Fruit fly (Drosophila melanogaster) whole organism, adult: ENCODE measurements around the gene PIG-K.

Experiments used
- CG33017 ChIP-seq: fragments of 200-800 bp; sonication (Bioruptor generic); optimal IDR thresholded peaks from 2 replicates; lab custom pipeline; 2018; ENCODE audit warnings: missing biosample characterization, mild to moderate bottlenecking, missing genetic modification characterization, moderate library complexity
- CG5204 ChIP-seq: fragments of 200-800 bp; sonication (Bioruptor generic); optimal IDR thresholded peaks from 2 replicates; lab custom pipeline; 2016; ENCODE audit warnings: missing biosample characterization, missing genetic modification characterization
- CG7045 ChIP-seq: fragments of 200-800 bp; sonication (Bioruptor generic); optimal IDR thresholded peaks from 2 replicates; lab custom pipeline; 2017; ENCODE audit warnings: missing biosample characterization, mild to moderate bottlenecking, missing genetic modification characterization
- CG7101 ChIP-seq: fragments of 200-800 bp; sonication (Bioruptor generic); optimal IDR thresholded peaks from 2 replicates; lab custom pipeline; 2018; ENCODE audit warnings: missing biosample characterization, mild to moderate bottlenecking, missing genetic modification characterization, moderate library complexity
- Crg-1 ChIP-seq: fragments of 200-800 bp; sonication (Bioruptor generic); optimal IDR thresholded peaks from 2 replicates; lab custom pipeline; 2016; ENCODE audit warnings: missing biosample characterization, missing genetic modification characterization
- Hr96 ChIP-seq: fragments of 200-800 bp; sonication (Bioruptor generic); optimal IDR thresholded peaks from 2 replicates; lab custom pipeline; 2016; ENCODE audit warnings: missing biosample characterization, missing genetic modification characterization
- Mnt ChIP-seq: fragments of 200-800 bp; sonication (Bioruptor generic); optimal IDR thresholded peaks from 2 replicates; lab custom pipeline; 2016; ENCODE audit warnings: missing biosample characterization, mild to moderate bottlenecking, missing genetic modification characterization
- bab1 ChIP-seq: fragments of 200-800 bp; sonication (Bioruptor generic); optimal IDR thresholded peaks from 3 replicates; lab custom pipeline; 2019; ENCODE audit warnings: missing biosample characterization, mild to moderate bottlenecking, missing genetic modification characterization, moderate library complexity
- kay ChIP-seq: fragments of 200-800 bp; sonication (Bioruptor generic); peaks from one replicate; lab custom pipeline; 2016; ENCODE audit warnings: missing biosample characterization, missing genetic modification characterization, borderline replicate concordance
- ovo ChIP-seq: fragments of 200-800 bp; sonication (Bioruptor generic); optimal IDR thresholded peaks from 2 replicates; lab custom pipeline; 2016; ENCODE audit warnings: missing biosample characterization, missing genetic modification characterization
- pad ChIP-seq: fragments of 200-800 bp; sonication (Bioruptor generic); optimal IDR thresholded peaks from 3 replicates; lab custom pipeline; 2017; ENCODE audit warnings: missing biosample characterization, missing genetic modification characterization, mild to moderate bottlenecking, moderate library complexity, missing genetic modification reagents

- TF ChIP-seq Crg-1 (GFP tag; lab: Kevin White, UChicago) (no peak), pad (GFP tag; lab: Kevin White, UChicago) (no peak), Hr96 (GFP tag; lab: Kevin White, UChicago) (no peak), CG7101 (tag; lab: Kevin White, UChicago) (no peak), kay (GFP tag; lab: Kevin White, UChicago) (no peak), bab1 (GFP tag; lab: Kevin White, UChicago) (no peak), Mnt (no peak), CG33017 (tag; lab: Kevin White, UChicago) (no peak), CG5204 (no peak), ovo (GFP tag; lab: Kevin White, UChicago) (no peak), CG7045 (no peak)
Measured at dm6 chrX:1965979-1966778, 43.0 kb downstream of the PIG-K start.
